Worm (Caenorhabditis elegans): ENCODE results near the gene str-206.
A peak's percentile ranks its signal among the peaks of the same experiment; 100 is the strongest.

The str-206 gene

ce11 chrV:6240735-6241134 is 22.8 kb downstream of the str-206 start (continued):
- TF ChIP-seq mab-5 (tag; optimal IDR thresholded peaks at IDR 0.05) (no peak), nhr-21 (tag; optimal IDR thresholded peaks at IDR 0.05) (no peak), ztf-11 (tag; optimal IDR thresholded peaks at IDR 0.05) (no peak), nhr-12 (tag; optimal IDR thresholded peaks at IDR 0.05) (no peak), nhr-129 (tag; optimal IDR thresholded peaks at IDR 0.05) (peak; percentile 82), nhr-11 (tag; optimal IDR thresholded peaks at IDR 0.05) (no peak), sma-3 (GFP tag; optimal IDR thresholded peaks at IDR 0.05) (peak; percentile 18), lin-39 (tag; optimal IDR thresholded peaks at IDR 0.05) (no peak), unc-39 (tag; optimal IDR thresholded peaks at IDR 0.05) (no peak), mdl-1 (tag; optimal IDR thresholded peaks at IDR 0.05) (peak in 1 of 2 experiments; percentile 28), nhr-10 (tag; optimal IDR thresholded peaks at IDR 0.05) (no peak), nhr-25 (tag; optimal IDR thresholded peaks at IDR 0.05) (peak; percentile 76), snpc-4 (tag; optimal IDR thresholded peaks at IDR 0.05) (no peak), unc-55 (GFP tag; optimal IDR thresholded peaks at IDR 0.05) (no peak), egl-27 (tag; optimal IDR thresholded peaks at IDR 0.05) (peak; percentile 16)

DNA sequence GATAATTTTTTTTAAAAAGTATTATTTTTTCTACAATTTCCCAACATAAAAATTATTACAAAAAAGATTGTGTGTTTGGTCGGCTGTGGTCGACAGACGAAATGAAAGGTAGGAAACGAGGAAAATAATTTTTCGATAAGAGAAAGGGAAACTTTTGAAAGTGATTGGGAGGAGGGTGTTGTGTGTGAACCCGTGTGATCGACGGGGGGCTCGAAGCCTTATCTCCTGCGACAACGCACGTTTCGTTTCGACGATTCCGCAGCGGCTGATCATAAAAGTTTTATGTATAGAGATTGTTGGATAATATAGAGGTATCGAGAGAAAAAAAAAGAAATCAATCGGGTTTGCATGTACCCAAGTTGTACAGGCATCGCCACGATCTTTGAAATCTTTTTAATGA is 25.3 kb downstream of the str-206 start:
- TF ChIP-seq nhr-10 (tag; optimal IDR thresholded peaks at IDR 0.05) = no peak
- TF ChIP-seq fos-1 (tag; optimal IDR thresholded peaks at IDR 0.05) = peak; percentile 64
- TF ChIP-seq nhr-21 (tag; optimal IDR thresholded peaks at IDR 0.05) = peak; percentile 39
- peak; percentile 1 for TF ChIP-seq egl-27 (tag; optimal IDR thresholded peaks at IDR 0.05)
- no peak for TF ChIP-seq mbf-1 (tag; optimal IDR thresholded peaks at IDR 0.05)
- TF ChIP-seq sma-9 (GFP tag; optimal IDR thresholded peaks at IDR 0.05) = peak; percentile 93
- no peak for TF ChIP-seq sma-9 (tag; optimal IDR thresholded peaks at IDR 0.05)
- no peak for TF ChIP-seq elt-1 (tag; optimal IDR thresholded peaks at IDR 0.05)
- TF ChIP-seq blmp-1 (tag; optimal IDR thresholded peaks at IDR 0.05; ENCODE audit: insufficient read depth) = peak; percentile 54
- TF ChIP-seq crh-2 (tag; optimal IDR thresholded peaks at IDR 0.05) = peak; percentile 24
- TF ChIP-seq gmeb-1 (tag; optimal IDR thresholded peaks at IDR 0.05) = peak; percentile 13

DNA sequence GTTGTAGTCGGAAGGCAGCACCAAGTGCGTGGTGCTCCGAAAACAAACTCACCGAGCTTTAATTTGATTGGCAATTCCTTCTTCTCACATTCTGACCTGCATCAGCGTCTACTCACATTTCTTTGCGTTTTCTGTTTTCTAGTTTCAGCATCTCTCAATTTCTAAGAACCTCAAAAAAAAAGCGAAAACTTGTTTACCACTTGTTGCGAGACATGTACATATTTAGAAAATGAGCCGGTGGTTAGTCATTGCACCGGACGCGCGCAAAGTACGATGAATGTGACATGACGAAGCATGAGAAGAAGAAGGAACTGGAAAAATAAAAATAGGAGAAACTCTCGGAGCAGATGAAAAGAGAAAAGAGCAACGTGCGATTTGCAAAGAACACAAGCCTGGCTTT is 26.7 kb downstream of the str-206 start:
- TF ChIP-seq nhr-129 (tag; optimal IDR thresholded peaks at IDR 0.05) (peak; percentile 23), lin-39 (tag; optimal IDR thresholded peaks at IDR 0.05) (no peak), C34F6.9 (tag; optimal IDR thresholded peaks at IDR 0.05) (peak; percentile 36), alr-1 (tag; optimal IDR thresholded peaks at IDR 0.05) (peak; percentile 43), lin-11 (tag; optimal IDR thresholded peaks at IDR 0.05) (peak; percentile 70), lsy-2 (tag; optimal IDR thresholded peaks at IDR 0.05) (peak in 1 of 2 experiments; percentile 19), unc-55 (GFP tag; optimal IDR thresholded peaks at IDR 0.05) (no peak), nhr-21 (tag; optimal IDR thresholded peaks at IDR 0.05) (peak; percentile 53)

DNA sequence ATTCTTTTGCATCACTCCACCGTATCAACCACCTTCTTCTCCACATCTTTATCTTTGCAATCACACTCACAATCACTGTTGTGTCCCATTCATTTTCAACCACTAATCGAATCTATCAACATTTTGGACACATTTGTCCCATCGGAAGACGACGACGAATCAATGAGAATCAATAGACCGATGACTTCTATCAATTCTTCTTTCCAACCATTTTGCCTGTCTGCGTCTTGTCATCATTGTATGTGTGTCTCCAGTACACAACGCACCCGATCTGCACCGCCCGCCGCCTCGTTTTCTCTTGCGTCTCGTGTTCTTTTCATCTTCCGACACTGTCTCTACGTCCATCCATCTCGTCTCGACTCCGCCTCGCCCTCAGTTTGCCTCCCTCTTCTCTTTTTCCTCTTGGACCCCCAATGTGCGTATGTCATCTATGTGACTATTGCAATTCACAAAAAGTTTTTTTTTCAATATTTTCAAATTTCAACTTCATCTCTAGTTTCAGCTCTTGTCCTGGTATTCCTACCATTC is 28.6 kb downstream of the str-206 start, which contains the start of gene dmd-7:
Gene dmd-7, plus strand, starts transcription at position 478 of the 528 bp plus-strand sequence.
- TF ChIP-seq nhr-11 (tag; optimal IDR thresholded peaks at IDR 0.05) = no peak
- TF ChIP-seq egl-27 (tag; optimal IDR thresholded peaks at IDR 0.05) = peak; percentile 94
- no peak for TF ChIP-seq ztf-1 (GFP tag; conservative IDR thresholded peaks at IDR 0.05)
- peak; percentile 97 for TF ChIP-seq nhr-21 (tag; optimal IDR thresholded peaks at IDR 0.05)
- peak; percentile 49 for TF ChIP-seq unc-55 (GFP tag; optimal IDR thresholded peaks at IDR 0.05)
- TF ChIP-seq ceh-82 (tag; optimal IDR thresholded peaks at IDR 0.05) = no peak
- peak; percentile 90 for TF ChIP-seq blmp-1 (tag; optimal IDR thresholded peaks at IDR 0.05; ENCODE audit: insufficient read depth)
- peak; percentile 57 for TF ChIP-seq gmeb-1 (tag; optimal IDR thresholded peaks at IDR 0.05)
- TF ChIP-seq lin-39 (tag; optimal IDR thresholded peaks at IDR 0.05) = no peak
- peak; percentile 78 for TF ChIP-seq mab-5 (tag; optimal IDR thresholded peaks at IDR 0.05)
- no peak for TF ChIP-seq nhr-77 (tag; optimal IDR thresholded peaks at IDR 0.05)
- TF ChIP-seq snpc-4 (tag; optimal IDR thresholded peaks at IDR 0.05) = peak; percentile 14
- TF ChIP-seq nhr-23 (tag; optimal IDR thresholded peaks at IDR 0.05) = no peak
- peak; percentile 100 for TF ChIP-seq sma-9 (GFP tag; optimal IDR thresholded peaks at IDR 0.05)
- peak; percentile 96 for TF ChIP-seq sma-9 (tag; optimal IDR thresholded peaks at IDR 0.05)
- TF ChIP-seq lsy-2 (tag; optimal IDR thresholded peaks at IDR 0.05) = peak; percentile 50 to 82
- TF ChIP-seq crh-2 (tag; optimal IDR thresholded peaks at IDR 0.05) = peak; percentile 89
- peak; percentile 51 for TF ChIP-seq lin-11 (tag; optimal IDR thresholded peaks at IDR 0.05)
- TF ChIP-seq aly-2 (tag; optimal IDR thresholded peaks at IDR 0.05) = no peak
- peak; percentile 87 for TF ChIP-seq sem-4 (tag; optimal IDR thresholded peaks at IDR 0.05)
- peak; percentile 76 to 85 for TF ChIP-seq mdl-1 (tag; optimal IDR thresholded peaks at IDR 0.05)
- peak; percentile 92 for TF ChIP-seq nhr-25 (tag; optimal IDR thresholded peaks at IDR 0.05)
- no peak for TF ChIP-seq peb-1 (tag; optimal IDR thresholded peaks at IDR 0.05)
- peak; percentile 78 for TF ChIP-seq nhr-6 (tag; optimal IDR thresholded peaks at IDR 0.05)
- no peak for TF ChIP-seq ztf-11 (tag; optimal IDR thresholded peaks at IDR 0.05)
- TF ChIP-seq ztf-4 (tag; optimal IDR thresholded peaks at IDR 0.05) = peak; percentile 65
- peak; percentile 52 for TF ChIP-seq ceh-16 (tag; optimal IDR thresholded peaks at IDR 0.05)
- TF ChIP-seq fos-1 (tag; optimal IDR thresholded peaks at IDR 0.05) = peak; percentile 69
- TF ChIP-seq lin-13 (GFP tag; optimal IDR thresholded peaks at IDR 0.05) = peak; percentile 69
- peak; percentile 82 for TF ChIP-seq Y55F3AM.14 (GFP tag; optimal IDR thresholded peaks at IDR 0.05)
- TF ChIP-seq nhr-12 (tag; optimal IDR thresholded peaks at IDR 0.05) = no peak
- no peak for TF ChIP-seq dmd-4 (tag; optimal IDR thresholded peaks at IDR 0.05)
- no peak for TF ChIP-seq unc-39 (tag; optimal IDR thresholded peaks at IDR 0.05)
- peak; percentile 97 for TF ChIP-seq sma-3 (GFP tag; optimal IDR thresholded peaks at IDR 0.05)
- no peak for TF ChIP-seq alr-1 (tag; optimal IDR thresholded peaks at IDR 0.05)
- TF ChIP-seq elt-3 (tag; optimal IDR thresholded peaks at IDR 0.05) = no peak
- TF ChIP-seq elt-1 (tag; optimal IDR thresholded peaks at IDR 0.05) = no peak
- TF ChIP-seq nhr-129 (tag; optimal IDR thresholded peaks at IDR 0.05) = peak; percentile 92
- peak; percentile 70 for TF ChIP-seq C34F6.9 (tag; optimal IDR thresholded peaks at IDR 0.05)
- TF ChIP-seq F13H6.1 (tag; optimal IDR thresholded peaks at IDR 0.05) = peak; percentile 96

Measured in whole organism, L2 larva.